Fruit fly (Drosophila melanogaster) S2 (cell line): ENCODE data around the gene CG10481.

Source experiments
- CG8478 ChIP-seq: fragments of >200 bp; optimal IDR thresholded peaks from 2 replicates; lab custom pipeline; 2018
- CTCF ChIP-seq, 2 experiments: fragments of >200 bp; optimal IDR thresholded peaks; 2 replicates each; lab custom pipeline; 2018

dm6 chr2L:19847542-19847941, 44.8 kb downstream of the CG10481 start:
- TF ChIP-seq CG8478 (lab: Kevin White, UChicago), result no peak
- TF ChIP-seq CTCF (optimal IDR thresholded peaks at IDR 0.05; lab: Kevin White, UChicago), result no peak
